Worm (Caenorhabditis elegans): ENCODE data around the gene ZK622.4.

DNA sequence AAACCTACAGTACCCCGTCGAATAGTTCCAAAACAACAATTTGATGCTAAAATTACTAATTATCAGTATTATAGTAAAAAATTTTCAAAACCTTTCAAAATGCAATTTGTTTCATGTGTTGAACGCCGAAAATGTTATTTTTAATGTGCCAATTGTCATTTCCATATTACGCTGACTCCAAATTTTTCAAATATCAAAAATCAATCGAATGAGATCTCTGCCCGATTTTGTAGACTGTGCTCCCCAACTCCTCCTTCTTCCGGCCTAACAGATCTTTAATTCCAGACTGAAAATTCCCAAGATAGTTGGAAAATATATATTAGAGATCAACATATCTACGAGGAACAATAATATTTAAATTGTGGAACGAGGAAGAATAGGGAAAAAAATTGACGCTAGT is 14.7 kb upstream of the ZK622.4 start:
- TF ChIP-seq nhr-43 (tag; optimal IDR thresholded peaks at IDR 0.05; ENCODE audit: poor library complexity, severe bottlenecking) (no peak), fkh-2 (tag; optimal IDR thresholded peaks at IDR 0.05) (no peak)
